Fruit fly (Drosophila melanogaster) whole organism, wandering third instar larva: ENCODE measurements around the gene CG32486.

Experiments used
- CG32264 ChIP-seq: fragments of 200-800 bp; sonication (Bioruptor generic); optimal IDR thresholded peaks from 2 replicates; lab custom pipeline; 2016; ENCODE audit warnings: missing biosample characterization, missing genetic modification characterization
- Dif ChIP-seq: fragments of 200-275, 200-300 bp; sonication (Bioruptor generic); optimal IDR thresholded peaks from 2 replicates; lab custom pipeline; 2018; ENCODE audit warnings: missing biosample characterization, missing genetic modification characterization; ENCODE audit not compliant: partially characterized antibody
- GATAd ChIP-seq: sonication (Bioruptor generic); optimal IDR thresholded peaks from 2 replicates; lab custom pipeline; 2016; ENCODE audit warnings: missing biosample characterization, missing genetic modification characterization
- HLH106 ChIP-seq: fragments of 200-800 bp; optimal IDR thresholded peaks from 3 replicates; lab custom pipeline; 2019; ENCODE audit warnings: missing biosample characterization, mild to moderate bottlenecking, missing genetic modification characterization, moderate library complexity
- Hnf4 ChIP-seq: fragments of 200-800 bp; sonication (Bioruptor generic); optimal IDR thresholded peaks from 2 replicates; lab custom pipeline; 2016; ENCODE audit warnings: missing biosample characterization, mild to moderate bottlenecking, missing genetic modification characterization
- Hr78 ChIP-seq: fragments of >200 bp; optimal IDR thresholded peaks from 2 replicates; lab custom pipeline; 2017; ENCODE audit warnings: missing biosample characterization, missing genetic modification characterization
- Jra ChIP-seq: sonication (Bioruptor generic); optimal IDR thresholded peaks from 2 replicates; lab custom pipeline; 2016; ENCODE audit warnings: missing biosample characterization, missing genetic modification characterization
- Mio ChIP-seq: sonication (Bioruptor generic); optimal IDR thresholded peaks from 2 replicates; lab custom pipeline; 2016; ENCODE audit warnings: missing biosample characterization, missing genetic modification characterization
- N ChIP-seq: fragments of >200 bp; optimal IDR thresholded peaks from 2 replicates; lab custom pipeline; 2018; ENCODE audit warnings: missing biosample characterization, missing external identifiers, missing genetic modification characterization
- brk ChIP-seq: fragments of 200-800 bp; sonication (Bioruptor generic); optimal IDR thresholded peaks from 2 replicates; lab custom pipeline; 2016; ENCODE audit warnings: missing biosample characterization, mild to moderate bottlenecking, missing genetic modification characterization
- dmrt93B ChIP-seq: fragments of 200-800 bp; sonication (Bioruptor generic); optimal IDR thresholded peaks from 2 replicates; lab custom pipeline; 2018; ENCODE audit warnings: missing biosample characterization, mild to moderate bottlenecking, missing genetic modification characterization
- foxo ChIP-seq, 2 experiments: fragments of 200-800 bp; sonication (Bioruptor generic); optimal IDR thresholded peaks; 2 replicates in 1 of 2; 3 replicates in 1 of 2; lab custom pipeline; 2016 to 2017; ENCODE audit warnings: missing biosample characterization in 2 of 2, missing genetic modification characterization in 2 of 2
- jim ChIP-seq: fragments of 175-275, 200-325 bp; sonication (Bioruptor generic); optimal IDR thresholded peaks from 2 replicates; lab custom pipeline; 2016; ENCODE audit warnings: missing biosample characterization, mild to moderate bottlenecking, missing genetic modification characterization
- lola ChIP-seq: fragments of >200 bp; optimal IDR thresholded peaks from 2 replicates; lab custom pipeline; 2017; ENCODE audit warnings: missing biosample characterization, missing genetic modification characterization
- pan ChIP-seq: fragments of >200 bp; optimal IDR thresholded peaks from 2 replicates; lab custom pipeline; 2017
- psq ChIP-seq: fragments of 200-800 bp; sonication (Bioruptor generic); optimal IDR thresholded peaks from 3 replicates; lab custom pipeline; 2017; ENCODE audit warnings: missing biosample characterization, mild to moderate bottlenecking, missing genetic modification characterization, moderate library complexity
- sage ChIP-seq: fragments of 200-800 bp; sonication (Bioruptor generic); optimal IDR thresholded peaks from 2 replicates; lab custom pipeline; 2016; ENCODE audit warnings: missing biosample characterization, mild to moderate bottlenecking, missing genetic modification characterization
- sv ChIP-seq: fragments of 200-800 bp; sonication (Bioruptor generic); optimal IDR thresholded peaks from 3 replicates; lab custom pipeline; 2016; ENCODE audit warnings: missing biosample characterization, missing genetic modification characterization
- usp ChIP-seq: fragments of >200 bp; optimal IDR thresholded peaks from 2 replicates; lab custom pipeline; 2017; ENCODE audit warnings: missing biosample characterization, missing genetic modification characterization

The CG32486 gene

DNA sequence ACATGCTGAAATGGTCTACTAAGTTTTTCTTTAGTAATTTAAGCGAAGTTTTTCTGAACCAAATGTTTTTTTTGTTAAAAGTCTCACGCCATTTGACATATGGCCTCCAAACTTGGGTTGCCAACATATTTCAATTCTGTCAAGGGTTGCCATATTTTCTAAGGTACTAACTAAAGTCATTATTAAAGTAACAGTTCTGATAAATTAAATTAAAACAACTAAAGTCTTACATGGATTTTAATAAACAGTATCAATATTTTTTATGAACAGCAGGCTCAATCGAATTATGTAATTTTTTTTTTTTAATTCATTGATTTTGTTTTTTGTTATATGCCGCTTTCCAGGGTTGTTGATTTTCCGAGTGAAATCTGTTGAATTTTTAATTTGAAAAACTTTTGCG lies 44.2 kb downstream of the CG32486 start, which contains the start of gene aly:
Gene aly, minus strand, starts transcription at position 101 of the 400 bp plus-strand sequence.
- TF ChIP-seq usp: no peak
- no peak for TF ChIP-seq lola (GFP tag; lab: Kevin White, UChicago)

DNA sequence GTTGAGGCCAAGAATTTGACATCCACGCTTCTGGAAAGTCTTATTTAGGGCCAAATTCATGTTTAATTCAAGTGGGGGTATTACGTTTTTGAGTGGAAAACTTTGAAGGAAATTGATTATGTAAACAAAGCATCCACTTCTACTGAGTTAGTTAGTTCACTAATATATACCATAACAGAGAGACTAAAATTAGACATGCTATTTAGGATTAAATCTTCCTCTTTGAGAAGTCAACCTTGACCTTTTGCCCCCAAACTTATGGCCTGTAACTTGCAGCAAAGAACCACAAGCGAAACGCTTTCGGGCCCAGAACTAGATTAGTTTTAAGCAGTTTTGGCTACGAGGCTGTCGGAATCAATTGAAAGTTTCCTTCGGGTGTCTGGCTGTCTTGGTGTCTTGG lies 53.5 kb downstream of the CG32486 start, which contains the start of gene CG32487:
Gene CG32487, minus strand, starts transcription at position 101 of the 400 bp plus-strand sequence.
- TF ChIP-seq Dif (GFP tag; lab: Kevin White, UChicago) (no peak), Jra (GFP tag; lab: Kevin White, UChicago) (no peak), psq (no peak), sage (GFP tag; lab: Kevin White, UChicago) (no peak), pan (no peak), CG32264 (no peak), HLH106 (tag; lab: Kevin White, UChicago) (no peak), Mio (GFP tag; lab: Kevin White, UChicago) (no peak), Hr78 (no peak), jim (GFP tag; lab: Kevin White, UChicago) (no peak), usp (no peak), foxo (GFP tag; optimal IDR thresholded peaks at IDR 0.05; lab: Kevin White, UChicago) (no peak), brk (GFP tag; lab: Kevin White, UChicago) (no peak), N (no peak), GATAd (GFP tag; lab: Kevin White, UChicago) (no peak)

DNA sequence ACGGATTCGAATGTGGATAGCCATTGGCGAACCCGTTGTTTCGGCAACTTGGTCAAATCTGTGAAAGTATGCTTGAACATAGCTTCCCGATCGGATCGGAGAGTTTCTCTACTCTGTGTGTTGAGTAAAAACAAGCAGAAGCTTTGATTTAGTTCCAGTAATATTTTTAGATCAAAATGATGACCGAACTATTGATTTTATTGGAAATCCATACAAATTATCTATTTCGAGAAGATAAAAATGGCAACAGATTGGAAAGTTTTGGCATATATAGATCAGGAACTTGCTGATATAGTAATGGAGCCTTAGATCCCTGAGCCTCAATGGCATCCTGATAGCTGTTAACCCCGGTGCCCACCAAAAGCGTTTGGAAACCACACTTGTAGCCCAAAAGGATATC lies 54.7 kb downstream of the CG32486 start, which contains the start of gene CG32488:
Gene CG32488, minus strand, starts transcription at position 101 of the 400 bp plus-strand sequence.
- TF ChIP-seq Hnf4 (no peak), lola (GFP tag; lab: Kevin White, UChicago) (no peak), dmrt93B (GFP tag; lab: Kevin White, UChicago) (no peak)
- TF ChIP-seq, all 38 proteins: peak for 0

DNA sequence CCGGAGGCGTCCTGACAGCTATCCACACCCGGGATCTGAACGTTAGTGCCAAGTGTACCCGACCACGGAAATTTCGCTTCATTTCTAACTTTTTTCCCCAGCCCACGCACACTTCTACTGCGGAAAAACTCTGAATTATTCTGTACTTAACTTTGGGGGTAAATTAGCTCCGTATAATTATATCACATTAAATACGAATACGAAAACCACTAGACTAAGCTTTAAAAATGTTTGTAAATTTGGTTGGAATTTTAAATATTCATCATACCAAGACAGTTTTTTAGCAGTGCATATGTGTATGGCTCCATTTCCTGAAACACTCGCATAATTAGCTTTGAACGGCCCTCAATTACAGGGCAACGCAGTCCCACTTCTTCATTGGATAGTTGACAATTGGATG lies 57.1 kb downstream of the CG32486 start:
- TF ChIP-seq pan (no peak), CG32264 (no peak), dmrt93B (GFP tag; lab: Kevin White, UChicago) (no peak), sv (GFP tag; lab: Kevin White, UChicago) (no peak)
